Worm (Caenorhabditis elegans) whole organism, L2 larva: ENCODE measurements around the gene srh-270.

ENCODE experiments used
- F13H6.1 ChIP-seq: sonication (generic microtip); optimal IDR thresholded peaks from 2 replicates; lab custom pipeline; 2016; ENCODE audit warnings: missing genetic modification characterization, missing compliant biosample characterization
- Y55F3AM.14 ChIP-seq: fragments of 200-800 bp; sonication (Bioruptor generic); optimal IDR thresholded peaks from 2 replicates; lab custom pipeline; 2018; ENCODE audit warnings: mild to moderate bottlenecking, missing genetic modification characterization, missing compliant biosample characterization
- blmp-1 ChIP-seq: sonication (generic microtip); optimal IDR thresholded peaks from 2 replicates; lab custom pipeline; 2017; ENCODE audit warnings: missing genetic modification characterization, mild to moderate bottlenecking, missing compliant biosample characterization, antibody characterized with exemption, moderate library complexity; ENCODE audit not compliant: insufficient read depth
- ceh-16 ChIP-seq: fragments of 150-350 bp; optimal IDR thresholded peaks from 2 replicates; lab custom pipeline; 2014; ENCODE audit warnings: missing biosample characterization, missing genetic modification characterization
- crh-2 ChIP-seq: sonication (generic microtip); optimal IDR thresholded peaks from 2 replicates; lab custom pipeline; 2017; ENCODE audit warnings: missing biosample characterization, missing genetic modification characterization
- dmd-4 ChIP-seq: sonication (generic microtip); optimal IDR thresholded peaks from 2 replicates; lab custom pipeline; 2017; ENCODE audit warnings: missing biosample characterization, missing genetic modification characterization
- elt-3 ChIP-seq: sonication (generic microtip); optimal IDR thresholded peaks from 2 replicates; lab custom pipeline; 2017; ENCODE audit warnings: missing biosample characterization, missing genetic modification characterization
- fos-1 ChIP-seq: fragments of 150-350 bp; optimal IDR thresholded peaks from 2 replicates; lab custom pipeline; 2014; ENCODE audit warnings: missing biosample characterization, missing genetic modification characterization
- gmeb-1 ChIP-seq: fragments of 150-350 bp; optimal IDR thresholded peaks from 2 replicates; lab custom pipeline; 2014; ENCODE audit warnings: missing biosample characterization, missing genetic modification characterization
- lin-11 ChIP-seq: fragments of 150-350 bp; sonication (generic microtip); optimal IDR thresholded peaks from 2 replicates; lab custom pipeline; 2014; ENCODE audit warnings: missing biosample characterization, missing genetic modification characterization, inconsistent platforms, mixed read lengths
- lin-13 ChIP-seq: fragments of 150-350 bp; optimal IDR thresholded peaks from 2 replicates; lab custom pipeline; 2014; ENCODE audit warnings: missing biosample characterization, missing genetic modification reagents, missing genetic modification characterization
- lsy-2 ChIP-seq, 2 experiments: fragments of 150-350 bp in 1 of 2; sonication (generic microtip) in 1 of 2; optimal IDR thresholded peaks; 2 replicates each; lab custom pipeline; 2014 to 2017; ENCODE audit warnings: missing biosample characterization in 2 of 2, missing genetic modification characterization in 2 of 2
- mdl-1 ChIP-seq, 2 experiments: fragments of 150-350 bp in 1 of 2; sonication (generic microtip) in 1 of 2; optimal IDR thresholded peaks; 2 replicates each; lab custom pipeline; 2017; ENCODE audit warnings: missing biosample characterization in 2 of 2, missing genetic modification characterization in 2 of 2
- nhr-10 ChIP-seq: sonication (generic microtip); optimal IDR thresholded peaks from 2 replicates; lab custom pipeline; 2017; ENCODE audit warnings: missing biosample characterization, missing genetic modification characterization
- nhr-23 ChIP-seq: fragments of 150-350 bp; optimal IDR thresholded peaks from 2 replicates; lab custom pipeline; 2014; ENCODE audit warnings: missing biosample characterization, missing genetic modification reagents, missing genetic modification characterization
- peb-1 ChIP-seq: fragments of 150-350 bp; optimal IDR thresholded peaks from 2 replicates; lab custom pipeline; 2014; ENCODE audit warnings: missing biosample characterization, missing genetic modification characterization
- skn-1 ChIP-seq: sonication (generic microtip); optimal IDR thresholded peaks from 2 replicates; lab custom pipeline; 2017; ENCODE audit warnings: missing biosample characterization, missing genetic modification characterization
- sma-3 ChIP-seq: sonication (generic microtip); optimal IDR thresholded peaks from 2 replicates; lab custom pipeline; 2016; ENCODE audit warnings: missing genetic modification reagents, missing genetic modification characterization, missing compliant biosample characterization
- sma-9 ChIP-seq, 2 experiments: fragments of 150-350 bp in 1 of 2; sonication (generic microtip) in 1 of 2; optimal IDR thresholded peaks; 2 replicates each; lab custom pipeline; 2014 to 2016; ENCODE audit warnings: missing genetic modification characterization in 2 of 2, mild to moderate bottlenecking in 1 of 2, missing biosample characterization in 1 of 2, missing compliant biosample characterization in 1 of 2, missing genetic modification reagents in 1 of 2, moderate library complexity in 1 of 2
- unc-55 ChIP-seq: fragments of 150-350 bp; sonication (generic microtip); optimal IDR thresholded peaks from 3 replicates; lab custom pipeline; 2014; ENCODE audit warnings: missing biosample characterization, missing genetic modification reagents, missing genetic modification characterization
- ztf-1 ChIP-seq: fragments of 200-800 bp; sonication (Bioruptor generic); conservative IDR thresholded peaks from 2 replicates; pipeline ENCODE4 v1.3.6; 2022; ENCODE audit warnings: missing genetic modification characterization, missing compliant biosample characterization
- ztf-4 ChIP-seq: fragments of 150-350 bp; optimal IDR thresholded peaks from 2 replicates; lab custom pipeline; 2014; ENCODE audit warnings: missing biosample characterization, missing genetic modification characterization

Gene srh-270

DNA sequence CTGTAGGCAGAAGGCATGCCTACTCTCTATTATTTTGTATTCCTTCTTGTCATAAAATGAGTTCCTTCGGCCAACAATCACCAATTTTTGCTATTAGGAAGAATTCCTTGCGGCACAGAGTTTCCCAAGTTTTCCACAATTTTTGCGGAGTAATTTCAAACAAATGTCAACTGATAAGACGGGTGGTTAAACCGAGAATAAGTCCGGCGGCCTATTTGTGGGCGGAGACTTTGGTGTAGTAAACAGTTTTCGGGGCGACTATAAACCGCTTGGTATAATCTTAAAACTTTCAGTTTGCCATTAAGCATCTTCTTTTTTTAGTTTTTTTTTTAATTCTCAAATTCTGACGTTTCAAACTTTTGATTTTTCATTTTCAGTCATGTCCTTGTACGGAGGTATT is 19.6 kb upstream of the srh-270 start, which contains the start of gene ifc-1:
Gene ifc-1 (plus strand): TSS at position 378 of the 400 bp plus-strand sequence.
- no peak for TF ChIP-seq skn-1 (tag; lab: Kevin White, UChicago)
- peak; percentile 34 for TF ChIP-seq fos-1 (tag; lab: Kevin White, UChicago)
- TF ChIP-seq, all 48 proteins: peak for 1

- TF ChIP-seq gmeb-1 (tag; lab: Kevin White, UChicago) (peak; percentile 31), fos-1 (tag; lab: Kevin White, UChicago) (peak; percentile 82), ztf-1 (GFP tag; lab: Robert Waterston, UW) (no peak), F13H6.1 (tag; lab: Kevin White, UChicago) (no peak)
These were observed 19.0 kb upstream of the srh-270 start for ce11 chrV:2880356-2880755.

- TF ChIP-seq elt-3 (tag; lab: Kevin White, UChicago) (no peak), lin-11 (tag; lab: Kevin White, UChicago) (no peak)
- TF ChIP-seq, all 48 proteins: peak for 0
These were observed 18.4 kb upstream of the srh-270 start, which contains the start of gene str-39 for ce11 chrV:2879801-2880200. TSS of gene str-39 (minus strand) at chrV:2879901.

ce11 chrV:2877509-2877908 is 16.1 kb upstream of the srh-270 start, which contains the start of gene F37B4.10:
TSS of gene F37B4.10 (minus strand) at chrV:2877609.
- TF ChIP-seq Y55F3AM.14 (GFP tag; lab: Kevin White, UChicago): no peak
- peak; percentile 32 for TF ChIP-seq unc-55 (GFP tag; lab: Kevin White, UChicago)

DNA sequence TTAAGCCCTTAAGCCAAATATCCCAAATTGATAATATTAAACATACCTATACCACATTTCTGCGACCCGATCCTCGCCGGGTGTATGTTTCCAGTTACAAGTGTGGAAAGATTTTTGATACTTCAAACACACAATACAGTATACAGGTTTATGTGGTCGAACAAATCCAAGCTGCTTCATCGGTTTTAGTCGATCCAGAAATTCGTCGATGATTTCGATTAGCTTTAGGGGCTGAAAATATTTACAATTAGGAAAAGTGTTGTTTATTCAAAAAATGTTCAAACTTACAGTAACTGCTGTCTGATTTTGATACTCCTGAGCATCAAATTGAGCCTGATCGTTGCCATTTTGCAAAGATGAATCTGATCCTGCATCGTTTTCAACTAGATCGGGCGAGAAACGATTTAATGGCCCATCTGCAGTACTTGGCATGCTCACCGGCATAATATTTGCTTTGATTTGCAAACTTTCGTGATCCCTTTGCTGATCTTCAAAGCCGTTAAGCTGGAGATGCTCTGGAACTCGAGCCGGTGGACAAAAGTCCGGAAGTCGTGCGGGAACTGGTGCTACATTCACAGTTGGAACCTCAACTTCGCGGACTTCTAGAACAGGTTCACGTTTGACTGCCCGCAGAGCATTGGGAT is 14.9 kb upstream of the srh-270 start:
- no peak for TF ChIP-seq dmd-4 (tag; lab: Kevin White, UChicago)
- TF ChIP-seq skn-1 (tag; lab: Kevin White, UChicago): no peak
- no peak for TF ChIP-seq sma-3 (GFP tag; lab: Kevin White, UChicago)
- no peak for TF ChIP-seq lin-13 (GFP tag; lab: Kevin White, UChicago)
- TF ChIP-seq lsy-2 (tag; optimal IDR thresholded peaks at IDR 0.05; lab: Kevin White, UChicago): no peak
- no peak for TF ChIP-seq F13H6.1 (tag; lab: Kevin White, UChicago)
- no peak for TF ChIP-seq elt-3 (tag; lab: Kevin White, UChicago)

- TF ChIP-seq fos-1 (tag; lab: Kevin White, UChicago) (peak; percentile 60), crh-2 (no peak)
These were observed 14.0 kb upstream of the srh-270 start, which contains the start of gene folt-2 for ce11 chrV:2875422-2875821. TSS of gene folt-2 (minus strand) at chrV:2875600.

DNA sequence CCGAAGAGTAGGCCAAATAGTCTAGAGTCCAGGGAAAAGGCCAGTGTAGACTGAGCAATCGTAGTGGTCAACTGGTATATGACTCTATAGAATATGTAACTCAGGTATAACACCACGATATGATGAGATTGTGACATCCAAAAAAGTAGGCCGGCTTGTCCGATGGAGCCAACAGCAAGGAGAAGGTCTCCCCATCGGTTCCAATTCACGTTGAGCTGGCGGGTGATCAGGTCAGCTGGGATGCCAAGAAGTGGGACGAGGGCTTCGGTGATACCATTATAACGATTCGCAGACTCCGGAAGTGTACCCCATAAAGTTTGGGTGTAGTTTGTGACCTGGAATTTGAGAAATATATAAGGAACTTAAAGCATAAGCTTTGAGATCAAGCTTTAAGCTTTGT is 11.5 kb upstream of the srh-270 start:
- TF ChIP-seq peb-1 (tag; lab: Kevin White, UChicago): no peak
- no peak for TF ChIP-seq mdl-1 (tag; optimal IDR thresholded peaks at IDR 0.05; lab: Kevin White, UChicago)
- TF ChIP-seq nhr-23 (tag; lab: Kevin White, UChicago): no peak
- TF ChIP-seq ceh-16: no peak
- no peak for TF ChIP-seq nhr-10 (tag; lab: Kevin White, UChicago)
- no peak for TF ChIP-seq sma-9 (GFP tag; optimal IDR thresholded peaks at IDR 0.05; lab: Kevin White, UChicago)
- no peak for TF ChIP-seq sma-9 (tag; optimal IDR thresholded peaks at IDR 0.05; lab: Kevin White, UChicago)
- TF ChIP-seq ztf-4 (tag; lab: Kevin White, UChicago): no peak
- TF ChIP-seq unc-55 (GFP tag; lab: Kevin White, UChicago): no peak
- TF ChIP-seq ztf-1 (GFP tag; lab: Robert Waterston, UW): no peak
- TF ChIP-seq, all 48 proteins: peak for 0

ce11 chrV:2871754-2872504 is 10.5 kb upstream of the srh-270 start:
- TF ChIP-seq blmp-1 (no peak), elt-3 (tag; lab: Kevin White, UChicago) (no peak), fos-1 (tag; lab: Kevin White, UChicago) (no peak), nhr-23 (tag; lab: Kevin White, UChicago) (no peak)
